Worm (Caenorhabditis elegans) whole organism, L4/young adult: Measurements from ENCODE around the gene srw-19.

Source experiments
- W03F9.2 ChIP-seq: fragments of 150-350 bp; optimal IDR thresholded peaks from 2 replicates; lab custom pipeline; 2014; ENCODE audit warnings: missing biosample characterization, missing genetic modification characterization
- dao-5 ChIP-seq: sonication (generic microtip); optimal IDR thresholded peaks from 2 replicates; lab custom pipeline; 2016; ENCODE audit warnings: missing genotype, missing genetic modification characterization, moderate library complexity, missing compliant biosample characterization
- him-1 ChIP-seq: sonication (generic microtip); optimal IDR thresholded peaks from 2 replicates; lab custom pipeline; 2016; ENCODE audit warnings: missing genotype, missing genetic modification reagents, missing genetic modification characterization, missing compliant biosample characterization

DNA sequence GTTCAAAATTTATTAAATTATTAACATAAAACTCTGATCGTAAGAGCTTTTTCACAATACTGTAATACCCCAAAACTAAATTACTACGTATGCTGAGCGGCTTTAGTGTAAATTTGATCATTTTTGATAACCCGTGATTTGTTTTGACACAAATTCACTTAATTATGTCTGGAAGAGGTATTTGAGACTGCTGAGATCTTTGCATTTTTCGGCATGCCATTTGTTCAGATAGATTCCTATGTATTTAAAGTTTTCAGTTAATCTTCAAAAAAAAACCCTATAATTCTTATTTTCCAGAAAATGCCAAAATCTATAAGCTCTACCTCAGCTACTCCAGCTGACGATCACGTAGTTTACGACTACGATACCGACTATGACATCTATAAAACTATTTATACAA is 50.9 kb downstream of the srw-19 start, which contains the start of gene srw-15:
- TF ChIP-seq dao-5 (tag; lab: Kevin White, UChicago) (no peak), him-1 (no peak), W03F9.2 (tag; lab: Kevin White, UChicago) (no peak)
